Worm (Caenorhabditis elegans) whole organism, mixed stage, embryonic: ENCODE data around the gene F33H1.4.

Experiments
- bed-3 ChIP-seq: fragments of 200-800 bp; sonication (Bioruptor generic); optimal IDR thresholded peaks from 3 replicates; lab custom pipeline; 2018; ENCODE audit warnings: mild to moderate bottlenecking, missing genetic modification characterization, moderate library complexity, missing compliant biosample characterization
- blmp-1 ChIP-seq: fragments of 150-350 bp; optimal IDR thresholded peaks from 2 replicates; lab custom pipeline; 2014; ENCODE audit warnings: missing biosample characterization, missing genetic modification characterization
- ceh-39 ChIP-seq: fragments of 150-350 bp; optimal IDR thresholded peaks from 2 replicates; lab custom pipeline; 2014; ENCODE audit warnings: missing biosample characterization, missing genetic modification characterization
- ceh-43 ChIP-seq: fragments of 200-800 bp; sonication (Bioruptor generic); optimal IDR thresholded peaks from 2 replicates; lab custom pipeline; 2018; ENCODE audit warnings: mild to moderate bottlenecking, missing genetic modification characterization, moderate library complexity, missing compliant biosample characterization
- ceh-83 ChIP-seq: fragments of 200-800 bp; sonication (Bioruptor generic); optimal IDR thresholded peaks from 2 replicates; lab custom pipeline; 2018; ENCODE audit warnings: mild to moderate bottlenecking, missing genetic modification characterization, missing compliant biosample characterization
- ces-1 ChIP-seq: fragments of 150-350 bp; optimal IDR thresholded peaks from 2 replicates; lab custom pipeline; 2014; ENCODE audit warnings: missing biosample characterization, missing genetic modification reagents, missing genetic modification characterization
- drap-1 ChIP-seq: fragments of 200-800 bp; sonication (Bioruptor generic); optimal IDR thresholded peaks from 3 replicates; lab custom pipeline; 2018; ENCODE audit warnings: mild to moderate bottlenecking, missing genetic modification characterization, missing compliant biosample characterization
- elt-1 ChIP-seq: sonication (generic microtip); optimal IDR thresholded peaks from 2 replicates; lab custom pipeline; 2017; ENCODE audit warnings: missing genetic modification characterization, mild to moderate bottlenecking, missing compliant biosample characterization, antibody characterized with exemption, moderate library complexity, borderline replicate concordance; ENCODE audit not compliant: insufficient read depth
- elt-3 ChIP-seq: fragments of 150-350 bp; optimal IDR thresholded peaks from 2 replicates; lab custom pipeline; 2014; ENCODE audit warnings: missing biosample characterization, missing genetic modification characterization
- flh-1 ChIP-seq: fragments of 200-800 bp; sonication (Bioruptor generic); optimal IDR thresholded peaks from 2 replicates; lab custom pipeline; 2018; ENCODE audit warnings: mild to moderate bottlenecking, missing genetic modification characterization, moderate library complexity, missing compliant biosample characterization
- ham-2 ChIP-seq: fragments of 200-800 bp; sonication (Bioruptor generic); optimal IDR thresholded peaks from 2 replicates; lab custom pipeline; 2018; ENCODE audit warnings: mild to moderate bottlenecking, missing genetic modification characterization, missing compliant biosample characterization
- hlh-1 ChIP-seq: fragments of 150-350 bp; optimal IDR thresholded peaks from 2 replicates; lab custom pipeline; 2014; ENCODE audit warnings: missing biosample characterization, missing genetic modification reagents, missing genetic modification characterization
- lin-13 ChIP-seq: fragments of 150-350 bp; optimal IDR thresholded peaks from 2 replicates; lab custom pipeline; 2014; ENCODE audit warnings: missing biosample characterization, missing genetic modification characterization
- lin-32 ChIP-seq: fragments of 200-800 bp; sonication (Bioruptor generic); optimal IDR thresholded peaks from 2 replicates; lab custom pipeline; 2018; ENCODE audit warnings: mild to moderate bottlenecking, missing genetic modification characterization, missing compliant biosample characterization
- lsy-2 ChIP-seq: fragments of 150-350 bp; optimal IDR thresholded peaks from 2 replicates; lab custom pipeline; 2014; ENCODE audit warnings: missing biosample characterization, missing genetic modification characterization
- mab-5 ChIP-seq: fragments of 150-350 bp; optimal IDR thresholded peaks from 2 replicates; lab custom pipeline; 2014; ENCODE audit warnings: missing biosample characterization, missing genetic modification characterization
- mep-1 ChIP-seq: fragments of 150-350 bp; optimal IDR thresholded peaks from 2 replicates; lab custom pipeline; 2017; ENCODE audit warnings: missing biosample characterization, missing genetic modification reagents, missing genetic modification characterization, inconsistent platforms
- nhr-12 ChIP-seq: fragments of 150-350 bp; optimal IDR thresholded peaks from 2 replicates; lab custom pipeline; 2014; ENCODE audit warnings: missing biosample characterization, missing genetic modification characterization
- nhr-2 ChIP-seq: fragments of 150-350 bp; optimal IDR thresholded peaks from 2 replicates; lab custom pipeline; 2014; ENCODE audit warnings: missing biosample characterization, missing genetic modification characterization
- nhr-237 ChIP-seq: fragments of 150-350 bp; optimal IDR thresholded peaks from 2 replicates; lab custom pipeline; 2014; ENCODE audit warnings: missing biosample characterization, missing genetic modification characterization
- nhr-28 ChIP-seq: fragments of 150-350 bp; optimal IDR thresholded peaks from 2 replicates; lab custom pipeline; 2014; ENCODE audit warnings: missing biosample characterization, missing genetic modification characterization
- nhr-76 ChIP-seq: sonication (generic microtip); optimal IDR thresholded peaks from 2 replicates; lab custom pipeline; 2017; ENCODE audit warnings: missing biosample characterization, missing genetic modification characterization
- pha-4 ChIP-seq: fragments of 150-350 bp; optimal IDR thresholded peaks from 2 replicates; lab custom pipeline; 2018; ENCODE audit warnings: missing biosample characterization, missing genetic modification reagents, missing genetic modification characterization
- sem-2 ChIP-seq: fragments of 200-800 bp; sonication (Bioruptor generic); optimal IDR thresholded peaks from 2 replicates; lab custom pipeline; 2018; ENCODE audit warnings: mild to moderate bottlenecking, missing genetic modification characterization, missing compliant biosample characterization
- snpc-4 ChIP-seq: fragments of 150-350 bp; optimal IDR thresholded peaks from 2 replicates; lab custom pipeline; 2014; ENCODE audit warnings: missing biosample characterization, missing genetic modification characterization
- tbx-8 ChIP-seq: fragments of 200-800 bp; sonication (Bioruptor generic); optimal IDR thresholded peaks from 2 replicates; lab custom pipeline; 2018; ENCODE audit warnings: mild to moderate bottlenecking, missing genetic modification characterization, moderate library complexity, missing compliant biosample characterization
- unc-120 ChIP-seq: sonication (generic microtip); optimal IDR thresholded peaks from 2 replicates; lab custom pipeline; 2017; ENCODE audit warnings: missing genetic modification characterization, missing compliant biosample characterization; ENCODE audit not compliant: poor library complexity, severe bottlenecking
- unc-39 ChIP-seq: fragments of 150-350 bp; optimal IDR thresholded peaks from 2 replicates; lab custom pipeline; 2014; ENCODE audit warnings: missing biosample characterization, missing genetic modification characterization
- zip-8 ChIP-seq: fragments of 150-350 bp; optimal IDR thresholded peaks from 2 replicates; lab custom pipeline; 2014; ENCODE audit warnings: missing biosample characterization, missing genetic modification characterization
- ztf-11 ChIP-seq: fragments of 150-350 bp; optimal IDR thresholded peaks from 2 replicates; lab custom pipeline; 2014; ENCODE audit warnings: missing biosample characterization, missing genetic modification characterization

Gene F33H1.4

ce11 chrII:10170837-10171318 lies 3.6 kb upstream of the F33H1.4 start, which contains the start of gene gpd-4:
Gene gpd-4 (plus strand): TSS chrII:10171268.
- TF ChIP-seq mab-5 (tag; lab: Kevin White, UChicago), result no peak
- no peak for TF ChIP-seq nhr-12 (tag; lab: Kevin White, UChicago)
- no peak for TF ChIP-seq sem-2
- no peak for TF ChIP-seq lin-32
- TF ChIP-seq ces-1, result no peak
- no peak for TF ChIP-seq zip-8 (tag; lab: Kevin White, UChicago)
- TF ChIP-seq nhr-76 (tag; lab: Kevin White, UChicago), result no peak

ce11 chrII:10172436-10172973 lies 1.9 kb upstream of the F33H1.4 start, which contains the start of gene wbp-11:
Gene wbp-11 (plus strand): TSS chrII:10172923.
- TF ChIP-seq ceh-83, result no peak
- peak; percentile 63 for TF ChIP-seq mep-1 (tag; lab: Kevin White, UChicago)
- TF ChIP-seq lsy-2 (tag; lab: Kevin White, UChicago), result peak; percentile 2

DNA sequence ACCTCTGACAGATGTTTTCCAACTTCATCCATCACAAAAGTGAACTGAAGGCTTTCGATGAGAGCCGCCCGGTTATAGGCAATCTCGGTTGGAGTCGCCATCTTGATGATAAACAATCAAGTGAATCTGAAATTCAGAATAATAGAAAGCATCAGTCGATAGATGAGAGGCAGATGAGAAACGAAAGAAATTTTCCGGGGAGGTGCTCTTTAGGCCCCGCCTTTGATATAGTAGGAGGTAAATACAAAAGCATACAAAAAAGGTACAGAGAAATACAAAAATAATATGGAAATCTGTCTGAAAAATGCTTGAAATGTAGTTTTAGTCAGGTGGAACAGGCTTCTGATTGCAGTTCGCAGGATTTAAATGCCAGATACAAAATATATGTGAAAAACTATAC lies 8.2 kb downstream of the F33H1.4 start, which contains the start of gene srd-1:
Gene srd-1, minus strand, starts transcription at position 101 of the 400 bp plus-strand sequence.
- TF ChIP-seq lin-13 (tag; lab: Kevin White, UChicago), result no peak
- TF ChIP-seq ham-2 (GFP tag; lab: Kevin White, UChicago), result no peak
- TF ChIP-seq nhr-12 (tag; lab: Kevin White, UChicago), result no peak
- no peak for TF ChIP-seq ztf-11
- no peak for TF ChIP-seq blmp-1 (tag; lab: Kevin White, UChicago)
- TF ChIP-seq hlh-1 (tag; lab: Kevin White, UChicago), result no peak
- no peak for TF ChIP-seq unc-120 (tag; lab: Kevin White, UChicago)
- no peak for TF ChIP-seq unc-39
- no peak for TF ChIP-seq ceh-43 (GFP tag; lab: Kevin White, UChicago)
- TF ChIP-seq bed-3, result no peak
- TF ChIP-seq mab-5 (tag; lab: Kevin White, UChicago), result no peak
- TF ChIP-seq tbx-8 (GFP tag; lab: Kevin White, UChicago), result no peak
- TF ChIP-seq flh-1 (GFP tag; lab: Kevin White, UChicago), result no peak
- TF ChIP-seq snpc-4, result no peak
- no peak for TF ChIP-seq nhr-2 (tag; lab: Kevin White, UChicago)
- no peak for TF ChIP-seq nhr-28 (tag; lab: Kevin White, UChicago)
- TF ChIP-seq nhr-76 (tag; lab: Kevin White, UChicago), result no peak
- TF ChIP-seq drap-1 (GFP tag; lab: Kevin White, UChicago), result no peak

- TF ChIP-seq ztf-11, result no peak
- TF ChIP-seq lin-13 (tag; lab: Kevin White, UChicago), result no peak
- no peak for TF ChIP-seq nhr-2 (tag; lab: Kevin White, UChicago)
- no peak for TF ChIP-seq ces-1
- no peak for TF ChIP-seq lin-32
- TF ChIP-seq mab-5 (tag; lab: Kevin White, UChicago), result no peak
- TF ChIP-seq lsy-2 (tag; lab: Kevin White, UChicago), result no peak
- TF ChIP-seq nhr-76 (tag; lab: Kevin White, UChicago), result no peak
- TF ChIP-seq, all 35 proteins: peak for 0
Observed at ce11 chrII:10187808-10188207, 13.4 kb downstream of the F33H1.4 start, which contains the start of gene srd-2. Gene srd-2 (minus strand): TSS chrII:10187908.

DNA sequence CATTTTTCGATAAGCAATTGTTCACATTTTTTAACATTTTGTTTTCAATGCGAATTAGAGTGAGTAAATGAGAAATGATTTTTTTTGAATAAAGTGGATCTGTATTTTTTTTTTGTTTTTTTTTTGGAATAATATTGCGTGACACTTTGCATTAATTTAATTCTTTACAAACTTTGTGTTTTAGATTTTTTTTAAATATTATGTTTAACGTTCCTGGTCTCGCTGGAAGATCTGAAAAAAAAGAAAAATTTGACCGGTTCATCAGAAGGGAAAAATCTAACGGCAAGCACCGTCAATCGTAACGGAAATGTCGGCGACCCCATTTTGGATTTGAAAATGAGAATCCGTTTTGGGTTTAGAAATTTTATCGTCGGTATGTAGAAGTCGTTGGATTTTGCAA lies 14.9 kb downstream of the F33H1.4 start, which contains the start of gene cdc-25.4:
Gene cdc-25.4, minus strand, starts transcription at position 101 of the 400 bp plus-strand sequence.
- TF ChIP-seq nhr-28 (tag; lab: Kevin White, UChicago) (no peak), lin-13 (tag; lab: Kevin White, UChicago) (no peak)

DNA sequence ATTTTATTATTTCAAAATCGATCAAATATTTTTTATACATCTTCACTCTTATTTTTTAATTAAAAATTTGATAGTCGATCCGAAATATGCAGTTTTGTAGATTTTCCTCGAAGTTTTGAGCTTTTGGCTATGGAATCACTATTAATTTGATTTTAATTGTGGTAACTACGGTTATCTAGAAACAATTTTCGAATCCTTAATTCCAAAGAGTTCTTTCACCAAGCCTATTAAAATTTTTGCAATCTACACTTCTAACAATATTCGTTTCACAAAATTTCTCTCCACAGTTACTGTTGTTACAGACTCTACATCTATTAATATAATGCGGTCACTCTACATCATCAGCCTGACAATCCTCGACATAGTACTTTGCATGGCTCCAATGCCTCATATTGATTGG lies 17.8 kb downstream of the F33H1.4 start, which contains the start of gene R05H5.7:
Gene R05H5.7, plus strand, starts transcription at position 301 of the 400 bp plus-strand sequence.
- TF ChIP-seq ztf-11, result no peak
- TF ChIP-seq ham-2 (GFP tag; lab: Kevin White, UChicago), result no peak
- TF ChIP-seq nhr-237 (tag; lab: Kevin White, UChicago), result no peak
- TF ChIP-seq unc-39, result no peak
- TF ChIP-seq mab-5 (tag; lab: Kevin White, UChicago), result no peak
- no peak for TF ChIP-seq ces-1
- no peak for TF ChIP-seq pha-4 (tag; lab: Kevin White, UChicago)
- no peak for TF ChIP-seq snpc-4
- TF ChIP-seq ceh-43 (GFP tag; lab: Kevin White, UChicago), result no peak
- no peak for TF ChIP-seq zip-8 (tag; lab: Kevin White, UChicago)
- no peak for TF ChIP-seq drap-1 (GFP tag; lab: Kevin White, UChicago)
- no peak for TF ChIP-seq lin-13 (tag; lab: Kevin White, UChicago)
- no peak for TF ChIP-seq hlh-1 (tag; lab: Kevin White, UChicago)
- TF ChIP-seq elt-1, result no peak
- TF ChIP-seq flh-1 (GFP tag; lab: Kevin White, UChicago), result no peak
- no peak for TF ChIP-seq elt-3 (tag; lab: Kevin White, UChicago)
- no peak for TF ChIP-seq ceh-39
- TF ChIP-seq nhr-12 (tag; lab: Kevin White, UChicago), result no peak
